Fruit fly (Drosophila melanogaster): Measurements from ENCODE around the gene Hsp70Aa.

dm6 chr3R:11976556-11977335 is 20.4 kb upstream of the Hsp70Aa start, which contains the start of gene CG10005:
- no peak for TF ChIP-seq CG5204 (GFP tag; optimal IDR thresholded peaks at IDR 0.05)
- no peak for TF ChIP-seq pad (GFP tag; optimal IDR thresholded peaks at IDR 0.05)
